Worm (Caenorhabditis elegans): ENCODE data around the gene fbxb-21.

DNA sequence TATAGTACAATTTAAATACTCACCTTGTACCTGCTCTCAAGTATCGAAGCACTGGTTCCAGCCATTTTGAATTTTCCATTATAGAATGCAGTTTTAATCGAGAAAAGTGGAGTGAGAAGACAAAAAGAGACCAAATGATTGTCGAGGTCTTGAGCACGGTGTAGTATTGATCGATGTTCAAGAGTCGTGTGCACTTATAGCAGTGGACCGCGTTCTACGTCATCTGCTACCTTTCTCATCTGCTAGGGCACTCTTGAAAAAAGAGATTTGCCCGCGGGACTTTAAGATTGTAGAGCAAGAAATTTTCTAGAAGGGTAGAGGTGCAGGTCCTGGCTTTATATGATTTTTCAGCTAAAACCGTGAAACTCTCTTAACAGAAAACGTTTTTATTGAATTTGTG is 44.2 kb upstream of the fbxb-21 start, which contains the start of gene fbxc-21:
- TF ChIP-seq fos-1 (tag; optimal IDR thresholded peaks at IDR 0.05) (no peak), ztf-11 (tag; optimal IDR thresholded peaks at IDR 0.05) (no peak), hmg-1.1 (GFP tag; IDR thresholded peaks at IDR 0.05) (no peak), nhr-76 (tag; optimal IDR thresholded peaks at IDR 0.05) (no peak), mdt-29 (GFP tag; IDR thresholded peaks at IDR 0.05) (no peak), nhr-28 (tag; optimal IDR thresholded peaks at IDR 0.05) (no peak), pha-4 (GFP tag; IDR thresholded peaks at IDR 0.05) (no peak), pha-4 (tag; optimal IDR thresholded peaks at IDR 0.05) (no peak), spr-1 (tag; optimal IDR thresholded peaks at IDR 0.05) (no peak), tag-97 (GFP tag; IDR thresholded peaks at IDR 0.05) (no peak), skn-1 (tag; optimal IDR thresholded peaks at IDR 0.05) (no peak)

Data from whole organism, L4 larva.